Fruit fly (Drosophila melanogaster) whole organism, embryonic: ENCODE results near the gene CG3009.

Source experiments
- Adf1 ChIP-seq: fragments of 200-800 bp; sonication (Bioruptor generic); IDR thresholded peaks from 2 replicates; pipeline ENCODE4 v1.3.6; 2022; ENCODE audit warnings: missing biosample characterization, missing genetic modification characterization
- Asciz ChIP-seq: fragments of 200-800 bp; sonication (Bioruptor generic); optimal IDR thresholded peaks from 2 replicates; lab custom pipeline; 2017; ENCODE audit warnings: missing biosample characterization, mild to moderate bottlenecking, missing genetic modification characterization, missing genetic modification reagents
- CG10462 ChIP-seq: fragments of 200-800 bp; sonication (Bioruptor generic); optimal IDR thresholded peaks from 2 replicates; lab custom pipeline; 2016; ENCODE audit warnings: missing biosample characterization, missing genetic modification characterization
- CG10979 ChIP-seq: fragments of 200-800 bp; sonication (Bioruptor generic); optimal IDR thresholded peaks from 2 replicates; lab custom pipeline; 2018; ENCODE audit warnings: missing biosample characterization, mild to moderate bottlenecking, missing genetic modification characterization, moderate library complexity
- CG12071 ChIP-seq: fragments of 200-800 bp; sonication (Bioruptor generic); optimal IDR thresholded peaks from 3 replicates; lab custom pipeline; 2018; ENCODE audit warnings: missing biosample characterization, mild to moderate bottlenecking, missing genetic modification characterization
- CG12391 ChIP-seq: fragments of 200-800 bp; sonication (Bioruptor generic); optimal IDR thresholded peaks from 3 replicates; lab custom pipeline; 2018; ENCODE audit warnings: missing biosample characterization, mild to moderate bottlenecking, missing genetic modification characterization, moderate library complexity
- CG12769 ChIP-seq: fragments of 200-800 bp; sonication (Bioruptor generic); optimal IDR thresholded peaks from 2 replicates; lab custom pipeline; 2019; ENCODE audit warnings: missing biosample characterization, mild to moderate bottlenecking, missing genetic modification characterization, moderate library complexity
- CG15269 ChIP-seq: fragments of 200-800 bp; sonication (Bioruptor generic); optimal IDR thresholded peaks from 2 replicates; lab custom pipeline; 2018; ENCODE audit warnings: missing biosample characterization, mild to moderate bottlenecking, missing genetic modification characterization, moderate library complexity
- CG1603 ChIP-seq: fragments of 200-800 bp; sonication (Bioruptor generic); optimal IDR thresholded peaks from 2 replicates; lab custom pipeline; 2019; ENCODE audit warnings: missing biosample characterization, mild to moderate bottlenecking, missing genetic modification characterization, moderate library complexity
- CG16863 ChIP-seq: fragments of 200-800 bp; sonication (Bioruptor generic); optimal IDR thresholded peaks from 3 replicates; lab custom pipeline; 2016; ENCODE audit warnings: missing biosample characterization, missing genetic modification characterization
- CG18764 ChIP-seq: fragments of 200-800 bp; sonication (Bioruptor generic); optimal IDR thresholded peaks from 3 replicates; lab custom pipeline; 2016; ENCODE audit warnings: missing biosample characterization, missing genetic modification characterization
- CG2116 ChIP-seq: fragments of 200-800 bp; sonication (Bioruptor generic); optimal IDR thresholded peaks from 3 replicates; lab custom pipeline; 2018; ENCODE audit warnings: missing biosample characterization, mild to moderate bottlenecking, missing genetic modification characterization
- CG7357 ChIP-seq: fragments of 200-800 bp; sonication (Bioruptor generic); IDR thresholded peaks from 3 replicates; pipeline ENCODE4 v1.3.6; 2022; ENCODE audit warnings: missing biosample characterization, missing genetic modification characterization
- CG7556 ChIP-seq: fragments of 200-800 bp; sonication (Bioruptor generic); optimal IDR thresholded peaks from 2 replicates; lab custom pipeline; 2017; ENCODE audit warnings: missing biosample characterization, mild to moderate bottlenecking, missing genetic modification characterization
- CG7963 ChIP-seq: fragments of 200-800 bp; sonication (Bioruptor generic); IDR thresholded peaks from 3 replicates; pipeline ENCODE4 v1.3.6; 2022; ENCODE audit warnings: missing biosample characterization, missing genetic modification characterization; ENCODE audit not compliant: partially characterized antibody
- CG8290 ChIP-seq, 3 experiments: fragments of 200-800 bp; sonication (Bioruptor generic); optimal IDR thresholded peaks; 2 replicates each; lab custom pipeline; 2016 to 2019; ENCODE audit warnings: missing biosample characterization in 3 of 3, missing genetic modification characterization in 3 of 3, mild to moderate bottlenecking in 2 of 3, moderate library complexity in 1 of 3
- CG8359 ChIP-seq: fragments of 200-800 bp; sonication (Bioruptor generic); optimal IDR thresholded peaks from 2 replicates; lab custom pipeline; 2017; ENCODE audit warnings: missing biosample characterization, mild to moderate bottlenecking, missing genetic modification characterization, borderline replicate concordance
- CG9609 ChIP-seq: fragments of 200-800 bp; sonication (Bioruptor generic); optimal IDR thresholded peaks from 3 replicates; lab custom pipeline; 2016; ENCODE audit warnings: missing biosample characterization, missing genetic modification characterization
- CG9932 ChIP-seq: fragments of 200-800 bp; sonication (Bioruptor generic); IDR thresholded peaks from 2 replicates; pipeline ENCODE4 v1.3.6; 2022; ENCODE audit warnings: missing biosample characterization, missing genetic modification characterization
- HLH3B ChIP-seq: fragments of 200-800 bp; sonication (Bioruptor generic); IDR thresholded peaks from 2 replicates; pipeline ENCODE4 v1.3.6; 2022; ENCODE audit warnings: missing biosample characterization, missing genetic modification characterization
- Med ChIP-seq: fragments of 200-800 bp; sonication (Bioruptor generic); peaks from one replicate; lab custom pipeline; 2016; ENCODE audit warnings: missing biosample characterization, missing genetic modification characterization, mild to moderate bottlenecking, inconsistent platforms, moderate library complexity
- Meics ChIP-seq: fragments of 200-800 bp; sonication (Bioruptor generic); optimal IDR thresholded peaks from 2 replicates; lab custom pipeline; 2017; ENCODE audit warnings: missing biosample characterization, mild to moderate bottlenecking, missing genetic modification characterization
- PHDP ChIP-seq: fragments of 200-800 bp; sonication (Bioruptor generic); optimal IDR thresholded peaks from 3 replicates; lab custom pipeline; 2018; ENCODE audit warnings: missing biosample characterization, mild to moderate bottlenecking, missing genetic modification characterization, moderate library complexity
- Sin3A ChIP-seq: fragments of >200 bp; optimal IDR thresholded peaks from 2 replicates; lab custom pipeline; 2018
- Sox102F ChIP-seq: fragments of 200-800 bp; sonication (Bioruptor generic); optimal IDR thresholded peaks from 2 replicates; lab custom pipeline; 2018; ENCODE audit warnings: missing biosample characterization, mild to moderate bottlenecking, missing genetic modification characterization, moderate library complexity
- Sry-β ChIP-seq: fragments of 200-800 bp; sonication (Bioruptor generic); optimal IDR thresholded peaks from 2 replicates; lab custom pipeline; 2018; ENCODE audit warnings: missing biosample characterization, mild to moderate bottlenecking, missing genetic modification characterization, moderate library complexity
- Vsx1 ChIP-seq: fragments of 200-800 bp; sonication (Bioruptor generic); optimal IDR thresholded peaks from 2 replicates; lab custom pipeline; 2017; ENCODE audit warnings: missing biosample characterization, mild to moderate bottlenecking, missing genetic modification characterization, missing genetic modification reagents
- abd-A ChIP-seq: fragments of 200-800 bp; sonication (Bioruptor generic); optimal IDR thresholded peaks from 3 replicates; lab custom pipeline; 2019; ENCODE audit warnings: missing biosample characterization, mild to moderate bottlenecking, missing genetic modification characterization, moderate library complexity
- ac ChIP-seq: fragments of 200-800 bp; sonication (Bioruptor generic); optimal IDR thresholded peaks from 3 replicates; lab custom pipeline; 2017; ENCODE audit warnings: missing biosample characterization, mild to moderate bottlenecking, missing genetic modification characterization
- ato ChIP-seq: fragments of 200-800 bp; sonication (Bioruptor generic); IDR thresholded peaks from 2 replicates; pipeline ENCODE4 v1.3.6; 2022; ENCODE audit warnings: missing biosample characterization, missing genetic modification characterization; ENCODE audit not compliant: partially characterized antibody
- btn ChIP-seq: fragments of 200-800 bp; sonication (Bioruptor generic); optimal IDR thresholded peaks from 2 replicates; lab custom pipeline; 2016; ENCODE audit warnings: missing biosample characterization, missing genetic modification characterization
- corto ChIP-seq: fragments of 200-800 bp; sonication (Bioruptor generic); optimal IDR thresholded peaks from 2 replicates; lab custom pipeline; 2016; ENCODE audit warnings: missing biosample characterization, mild to moderate bottlenecking, missing genetic modification characterization, moderate library complexity
- croc ChIP-seq: fragments of 200-800 bp; sonication (Bioruptor generic); conservative IDR thresholded peaks from 3 replicates; pipeline ENCODE4 v1.3.6; 2022; ENCODE audit warnings: missing biosample characterization, missing genetic modification characterization
- da ChIP-seq: fragments of 200-800 bp; sonication (Bioruptor generic); optimal IDR thresholded peaks from 2 replicates; lab custom pipeline; 2016; ENCODE audit warnings: missing biosample characterization, missing genetic modification characterization
- exex ChIP-seq: fragments of 200-800 bp; sonication (Bioruptor generic); optimal IDR thresholded peaks from 4 replicates; lab custom pipeline; 2018; ENCODE audit warnings: missing biosample characterization, mild to moderate bottlenecking, missing genetic modification characterization, moderate library complexity
- fd3F ChIP-seq: fragments of 200-800 bp; sonication (Bioruptor generic); optimal IDR thresholded peaks from 2 replicates; lab custom pipeline; 2018; ENCODE audit warnings: missing biosample characterization, mild to moderate bottlenecking, missing genetic modification characterization, moderate library complexity
- gcm ChIP-seq: fragments of 200-800 bp; sonication (Bioruptor generic); optimal IDR thresholded peaks from 2 replicates; lab custom pipeline; 2019; ENCODE audit warnings: missing biosample characterization, mild to moderate bottlenecking, missing genetic modification characterization, moderate library complexity
- inv ChIP-seq: fragments of 200-800 bp; sonication (Bioruptor generic); IDR thresholded peaks from 2 replicates; pipeline ENCODE4 v1.3.6; 2022; ENCODE audit warnings: missing biosample characterization, missing genetic modification characterization; ENCODE audit not compliant: partially characterized antibody
- kni ChIP-seq: fragments of 200-800 bp; sonication (Bioruptor generic); optimal IDR thresholded peaks from 3 replicates; lab custom pipeline; 2017; ENCODE audit warnings: mild to moderate bottlenecking, missing biosample characterization, missing genetic modification reagents, missing genetic modification characterization
- lab ChIP-seq: fragments of 200-800 bp; sonication (Bioruptor generic); optimal IDR thresholded peaks from 3 replicates; lab custom pipeline; 2017; ENCODE audit warnings: missing biosample characterization, missing genetic modification characterization, mild to moderate bottlenecking, moderate library complexity, missing genetic modification reagents
- onecut ChIP-seq: fragments of 200-800 bp; sonication (Bioruptor generic); IDR thresholded peaks from 2 replicates; pipeline ENCODE4 v1.3.6; 2022; ENCODE audit warnings: missing biosample characterization, missing genetic modification characterization
- org-1 ChIP-seq: fragments of 200-800 bp; sonication (Bioruptor generic); optimal IDR thresholded peaks from 2 replicates; lab custom pipeline; 2017; ENCODE audit warnings: missing biosample characterization, missing genetic modification characterization
- pnt ChIP-seq: fragments of 200-800 bp; sonication (Bioruptor generic); optimal IDR thresholded peaks from 3 replicates; lab custom pipeline; 2016; ENCODE audit warnings: missing biosample characterization, missing genetic modification characterization
- sima ChIP-seq: fragments of 200-800 bp; sonication (Bioruptor generic); optimal IDR thresholded peaks from 2 replicates; lab custom pipeline; 2016; ENCODE audit warnings: missing biosample characterization, missing genetic modification characterization
- ssp ChIP-seq: fragments of 200-800 bp; sonication (Bioruptor generic); IDR thresholded peaks from 2 replicates; pipeline ENCODE4 v1.3.6; 2022; ENCODE audit warnings: missing biosample characterization, missing genetic modification characterization
- tap ChIP-seq: fragments of 200-800 bp; optimal IDR thresholded peaks from 3 replicates; lab custom pipeline; 2019; ENCODE audit warnings: missing biosample characterization, mild to moderate bottlenecking, missing genetic modification characterization, moderate library complexity
- toy ChIP-seq: fragments of 200-800 bp; sonication (Bioruptor generic); IDR thresholded peaks from 2 replicates; pipeline ENCODE4 v1.3.6; 2022; ENCODE audit warnings: missing biosample characterization, missing genetic modification characterization
- twi ChIP-seq: fragments of 200-800 bp; optimal IDR thresholded peaks from 2 replicates; lab custom pipeline; 2019; ENCODE audit warnings: missing biosample characterization, mild to moderate bottlenecking, missing genetic modification characterization, moderate library complexity
- tx ChIP-seq: fragments of 200-800 bp; sonication (Bioruptor generic); optimal IDR thresholded peaks from 2 replicates; lab custom pipeline; 2016; ENCODE audit warnings: missing biosample characterization, missing genetic modification characterization
- wdn ChIP-seq: fragments of 200-800 bp; sonication (Bioruptor generic); IDR thresholded peaks from 2 replicates; pipeline ENCODE4 v1.3.6; 2022; ENCODE audit warnings: missing biosample characterization, missing genetic modification characterization
- wor ChIP-seq: fragments of 200-800 bp; sonication (Bioruptor generic); IDR thresholded peaks from 2 replicates; pipeline ENCODE4 v1.3.6; 2022; ENCODE audit warnings: missing biosample characterization, missing genetic modification characterization
- yki ChIP-seq: fragments of >200 bp; optimal IDR thresholded peaks from 3 replicates; lab custom pipeline; 2018

Gene CG3009

dm6 chrX:4686150-4686549 is 19.6 kb upstream of the CG3009 start (continued):
- TF ChIP-seq gcm = no peak
- TF ChIP-seq fd3F (GFP tag; lab: Kevin White, UChicago) = no peak
- no peak for TF ChIP-seq CG12071 (GFP tag; lab: Kevin White, UChicago)
- TF ChIP-seq da (GFP tag; lab: Kevin White, UChicago) = no peak
- TF ChIP-seq CG8359 = no peak
- TF ChIP-seq onecut = no peak
- no peak for TF ChIP-seq Adf1 (GFP tag; lab: Robert Waterston, UW)
- no peak for TF ChIP-seq wdn (GFP tag; lab: Robert Waterston, UW)
- TF ChIP-seq toy = no peak
- no peak for TF ChIP-seq CG7963 (GFP tag; lab: Robert Waterston, UW)
- TF ChIP-seq CG8290 (GFP tag; optimal IDR thresholded peaks at IDR 0.05; lab: Kevin White, UChicago) = no peak
- no peak for TF ChIP-seq CG8290 (tag; optimal IDR thresholded peaks at IDR 0.05; lab: Kevin White, UChicago)
- TF ChIP-seq lab = peak; percentile 46
- TF ChIP-seq Sox102F (GFP tag; lab: Kevin White, UChicago) = no peak
- no peak for TF ChIP-seq CG1603 (tag; lab: Kevin White, UChicago)
- peak; percentile 52 for TF ChIP-seq Med (GFP tag; lab: Kevin White, UChicago)
- TF ChIP-seq exex = peak; percentile 11
- no peak for TF ChIP-seq Sin3A
- TF ChIP-seq CG16863 (GFP tag; lab: Kevin White, UChicago) = no peak
- TF ChIP-seq ac (GFP tag; lab: Kevin White, UChicago) = no peak
- TF ChIP-seq tx (GFP tag; lab: Kevin White, UChicago) = no peak
- TF ChIP-seq ssp (GFP tag; lab: Robert Waterston, UW) = no peak
- TF ChIP-seq PHDP = no peak
- TF ChIP-seq abd-A = peak; percentile 80
- TF ChIP-seq Vsx1 (GFP tag; lab: Kevin White, UChicago) = no peak
- TF ChIP-seq CG7357 (GFP tag; lab: Robert Waterston, UW) = no peak
- TF ChIP-seq CG7556 (GFP tag; lab: Kevin White, UChicago) = no peak
- TF ChIP-seq tap (tag; lab: Kevin White, UChicago) = no peak
- TF ChIP-seq Sry-β (GFP tag; lab: Kevin White, UChicago) = no peak
- no peak for TF ChIP-seq CG9932 (GFP tag; lab: Robert Waterston, UW)
- TF ChIP-seq yki = no peak
- no peak for TF ChIP-seq Asciz (GFP tag; lab: Kevin White, UChicago)
- TF ChIP-seq Meics (GFP tag; lab: Kevin White, UChicago) = peak; percentile 21
- no peak for TF ChIP-seq CG12391 (tag; lab: Kevin White, UChicago)
- no peak for TF ChIP-seq CG10462 (GFP tag; lab: Kevin White, UChicago)
- no peak for TF ChIP-seq pnt (GFP tag; lab: Kevin White, UChicago)
- TF ChIP-seq ato = no peak
- TF ChIP-seq CG10979 (tag; lab: Kevin White, UChicago) = no peak
- no peak for TF ChIP-seq CG9609 (GFP tag; lab: Kevin White, UChicago)
- no peak for TF ChIP-seq btn
- TF ChIP-seq inv (GFP tag; lab: Robert Waterston, UW) = no peak
- peak; percentile 6 for TF ChIP-seq corto (GFP tag; lab: Kevin White, UChicago)
- no peak for TF ChIP-seq croc (GFP tag; lab: Robert Waterston, UW)
- TF ChIP-seq org-1 (GFP tag; lab: Kevin White, UChicago) = no peak
- no peak for TF ChIP-seq CG12769 (tag; lab: Kevin White, UChicago)
- TF ChIP-seq HLH3B (GFP tag; lab: Robert Waterston, UW) = no peak
- no peak for TF ChIP-seq CG15269 (tag; lab: Kevin White, UChicago)
- no peak for TF ChIP-seq CG2116 (GFP tag; lab: Kevin White, UChicago)
- TF ChIP-seq twi = no peak
- no peak for TF ChIP-seq sima
- TF ChIP-seq kni (GFP tag; lab: Kevin White, UChicago) = no peak
- TF ChIP-seq wor (GFP tag; lab: Robert Waterston, UW) = no peak
- no peak for TF ChIP-seq CG18764
